Worm (Caenorhabditis elegans) whole organism, L4 larva: ENCODE measurements around the gene nhr-93.
A peak's percentile ranks its signal among the peaks of the same experiment; 100 is the strongest.

Experiments used
- D1046.2 ChIP-seq: fragments of 200-800 bp; sonication (Bioruptor generic); IDR thresholded peaks from 2 replicates; pipeline ENCODE4 v1.3.6; 2022; ENCODE audit warnings: missing genetic modification characterization, missing compliant biosample characterization
- F10B5.3 ChIP-seq: sonication (generic microtip); optimal IDR thresholded peaks from 2 replicates; lab custom pipeline; 2016; ENCODE audit warnings: mild to moderate bottlenecking, missing genetic modification characterization, missing compliant biosample characterization
- F26F4.8 ChIP-seq: fragments of 200-800 bp; sonication (Bioruptor generic); conservative IDR thresholded peaks from 2 replicates; pipeline ENCODE4 v1.3.6; 2022; ENCODE audit warnings: missing genetic modification characterization, missing compliant biosample characterization
- F37D6.2 ChIP-seq: sonication (generic microtip); optimal IDR thresholded peaks from 2 replicates; lab custom pipeline; 2016; ENCODE audit warnings: mild to moderate bottlenecking, missing genetic modification characterization, missing compliant biosample characterization
- R02D3.7 ChIP-seq: fragments of 150-350 bp; sonication (generic microtip); optimal IDR thresholded peaks from 3 replicates; lab custom pipeline; 2014; ENCODE audit warnings: missing biosample characterization, missing genetic modification characterization
- T20F7.1 ChIP-seq: fragments of 200-800 bp; sonication (Bioruptor generic); optimal IDR thresholded peaks from 2 replicates; lab custom pipeline; 2018; ENCODE audit warnings: mild to moderate bottlenecking, missing genetic modification characterization, missing compliant biosample characterization
- T26A8.4 ChIP-seq: fragments of 200-800 bp; sonication (Bioruptor generic); IDR thresholded peaks from 2 replicates; pipeline ENCODE4 v1.3.6; 2022; ENCODE audit warnings: missing genetic modification characterization, missing compliant biosample characterization
- Y48G9A.11 ChIP-seq: fragments of 200-800 bp; sonication (Bioruptor generic); IDR thresholded peaks from 2 replicates; pipeline ENCODE4 v1.3.6; 2022; ENCODE audit warnings: missing genetic modification reagents, missing genetic modification characterization, missing compliant biosample characterization
- Y5F2A.4 ChIP-seq: fragments of 200-800 bp; sonication (Bioruptor generic); optimal IDR thresholded peaks from 2 replicates; lab custom pipeline; 2018; ENCODE audit warnings: mild to moderate bottlenecking, missing genetic modification characterization, missing compliant biosample characterization
- Y75B8A.6 ChIP-seq: fragments of 200-800 bp; sonication (Bioruptor generic); IDR thresholded peaks from 2 replicates; pipeline ENCODE4 v1.3.6; 2022; ENCODE audit warnings: missing genetic modification reagents, missing genetic modification characterization, missing compliant biosample characterization
- ZK337.2 ChIP-seq: fragments of 200-800 bp; sonication (Bioruptor generic); IDR thresholded peaks from 2 replicates; pipeline ENCODE4 v1.3.6; 2022; ENCODE audit warnings: missing genetic modification reagents, missing genetic modification characterization, missing compliant biosample characterization
- aha-1 ChIP-seq: fragments of 150-350 bp; peaks from one replicate; lab custom pipeline; 2014; ENCODE audit warnings: missing biosample characterization, missing genetic modification characterization
- ama-1 ChIP-seq: fragments of 150-350 bp; optimal IDR thresholded peaks from 2 replicates; lab custom pipeline; 2014; ENCODE audit warnings: inconsistent platforms, mixed read lengths
- attf-4 ChIP-seq: sonication (generic microtip); optimal IDR thresholded peaks from 3 replicates; lab custom pipeline; 2017; ENCODE audit warnings: missing biosample characterization, missing genetic modification characterization
- ceh-28 ChIP-seq: fragments of 150-350 bp; optimal IDR thresholded peaks from 2 replicates; lab custom pipeline; 2014; ENCODE audit warnings: missing biosample characterization, missing genetic modification reagents, missing genetic modification characterization
- ceh-32 ChIP-seq: sonication (generic microtip); optimal IDR thresholded peaks from 2 replicates; lab custom pipeline; 2016; ENCODE audit warnings: mild to moderate bottlenecking, missing genetic modification characterization, missing compliant biosample characterization; ENCODE audit not compliant: poor library complexity
- ceh-44 ChIP-seq: fragments of 200-800 bp; sonication (Bioruptor generic); IDR thresholded peaks from 2 replicates; pipeline ENCODE4 v1.3.6; 2022; ENCODE audit warnings: missing genetic modification reagents, missing genetic modification characterization, missing compliant biosample characterization
- ceh-62 ChIP-seq: sonication (generic microtip); optimal IDR thresholded peaks from 2 replicates; lab custom pipeline; 2017; ENCODE audit warnings: missing biosample characterization, missing genetic modification characterization
- ceh-82 ChIP-seq: sonication (generic microtip); optimal IDR thresholded peaks from 2 replicates; lab custom pipeline; 2017; ENCODE audit warnings: missing biosample characterization, missing genetic modification characterization
- ctbp-1 ChIP-seq: fragments of 200-800 bp; sonication (Bioruptor generic); IDR thresholded peaks from 2 replicates; pipeline ENCODE4 v1.3.6; 2022; ENCODE audit warnings: missing genetic modification reagents, missing genetic modification characterization, missing compliant biosample characterization
- daf-16 ChIP-seq, 3 experiments: sonication (generic microtip); optimal IDR thresholded peaks; 2 replicates each; lab custom pipeline; 2016 to 2017; ENCODE audit warnings: missing genetic modification characterization in 3 of 3, missing genetic modification reagents in 3 of 3, mild to moderate bottlenecking in 2 of 3, missing compliant biosample characterization in 2 of 3, missing biosample characterization in 1 of 3, moderate library complexity in 1 of 3
- dmd-8 ChIP-seq: fragments of 200-800 bp; sonication (Bioruptor generic); IDR thresholded peaks from 2 replicates; pipeline ENCODE4 v1.3.6; 2022; ENCODE audit warnings: missing genetic modification characterization, missing compliant biosample characterization
- dmd-9 ChIP-seq: fragments of 200-800 bp; sonication (Bioruptor generic); IDR thresholded peaks from 2 replicates; pipeline ENCODE4 v1.3.6; 2022; ENCODE audit warnings: missing genetic modification reagents, missing genetic modification characterization, missing compliant biosample characterization
- egl-43 ChIP-seq: fragments of 200-800 bp; sonication (Bioruptor generic); IDR thresholded peaks from 2 replicates; pipeline ENCODE4 v1.3.6; 2022; ENCODE audit warnings: missing genetic modification reagents, missing genetic modification characterization, missing compliant biosample characterization
- fkh-10 ChIP-seq: fragments of 150-350 bp; optimal IDR thresholded peaks from 2 replicates; lab custom pipeline; 2014; ENCODE audit warnings: missing biosample characterization, missing genetic modification reagents, missing genetic modification characterization
- hmg-1.1 ChIP-seq: fragments of 200-800 bp; sonication (Bioruptor generic); IDR thresholded peaks from 2 replicates; pipeline ENCODE4 v1.3.6; 2022; ENCODE audit warnings: missing genetic modification reagents, missing genetic modification characterization, missing compliant biosample characterization
- lin-13 ChIP-seq: fragments of 150-350 bp; optimal IDR thresholded peaks from 2 replicates; lab custom pipeline; 2014; ENCODE audit warnings: missing biosample characterization, missing genetic modification reagents, missing genetic modification characterization
- lin-15B ChIP-seq: fragments of 150-350 bp; sonication (generic microtip); optimal IDR thresholded peaks from 3 replicates; lab custom pipeline; 2014; ENCODE audit warnings: missing biosample characterization, missing genetic modification characterization
- lin-38 ChIP-seq: fragments of 200-800 bp; sonication (Bioruptor generic); IDR thresholded peaks from 2 replicates; pipeline ENCODE4 v1.3.6; 2022; ENCODE audit warnings: missing genetic modification reagents, missing genetic modification characterization, missing compliant biosample characterization
- mes-2 ChIP-seq: sonication (generic microtip); optimal IDR thresholded peaks from 2 replicates; lab custom pipeline; 2016; ENCODE audit warnings: missing genotype, mild to moderate bottlenecking, missing genetic modification characterization, missing compliant biosample characterization; ENCODE audit not compliant: poor library complexity, severe bottlenecking
- mxl-3 ChIP-seq: fragments of 200-800 bp; sonication (Bioruptor generic); optimal IDR thresholded peaks from 2 replicates; lab custom pipeline; 2018; ENCODE audit warnings: mild to moderate bottlenecking, missing genetic modification characterization, missing compliant biosample characterization
- nhr-102 ChIP-seq: sonication (generic microtip); optimal IDR thresholded peaks from 2 replicates; lab custom pipeline; 2016; ENCODE audit warnings: mild to moderate bottlenecking, missing genetic modification characterization, moderate library complexity, missing compliant biosample characterization
- nhr-11 ChIP-seq: fragments of 150-350 bp; optimal IDR thresholded peaks from 2 replicates; lab custom pipeline; 2014; ENCODE audit warnings: missing biosample characterization, missing genetic modification characterization
- nhr-28 ChIP-seq: fragments of 150-350 bp; optimal IDR thresholded peaks from 2 replicates; lab custom pipeline; 2014; ENCODE audit warnings: missing biosample characterization, missing genetic modification characterization
- nhr-6 ChIP-seq: fragments of 150-350 bp; optimal IDR thresholded peaks from 2 replicates; lab custom pipeline; 2014; ENCODE audit warnings: missing biosample characterization, missing genetic modification characterization
- nhr-76 ChIP-seq: fragments of 150-350 bp; optimal IDR thresholded peaks from 2 replicates; lab custom pipeline; 2014; ENCODE audit warnings: missing biosample characterization, missing genetic modification characterization
- pha-4 ChIP-seq, 2 experiments: fragments of 150-350 bp in 1 of 2; fragments of 200-800 bp in 1 of 2; sonication (Bioruptor generic) in 1 of 2; IDR thresholded peaks in 1 of 2; optimal IDR thresholded peaks in 1 of 2; 2 replicates each; pipeline versions ENCODE4 v1.3.6 to Lab custom; 2014 to 2022; ENCODE audit warnings: missing genetic modification characterization in 2 of 2, missing genetic modification reagents in 2 of 2, missing biosample characterization in 1 of 2, missing compliant biosample characterization in 1 of 2
- rbr-2 ChIP-seq: sonication (generic microtip); optimal IDR thresholded peaks from 2 replicates; lab custom pipeline; 2016; ENCODE audit warnings: missing genotype, missing genetic modification characterization, missing compliant biosample characterization
- saeg-2 ChIP-seq: fragments of 200-800 bp; sonication (Bioruptor generic); IDR thresholded peaks from 2 replicates; pipeline ENCODE4 v1.3.6; 2022; ENCODE audit warnings: missing genetic modification reagents, missing genetic modification characterization, missing compliant biosample characterization
- set-16 ChIP-seq: fragments of 200-800 bp; sonication (Bioruptor generic); IDR thresholded peaks from 2 replicates; pipeline ENCODE4 v1.3.6; 2022; ENCODE audit warnings: missing genetic modification reagents, missing genetic modification characterization, missing compliant biosample characterization
- skn-1 ChIP-seq: fragments of 150-350 bp; optimal IDR thresholded peaks from 2 replicates; lab custom pipeline; 2014; ENCODE audit warnings: missing biosample characterization, missing genetic modification characterization
- tag-97 ChIP-seq: fragments of 200-800 bp; sonication (Bioruptor generic); IDR thresholded peaks from 2 replicates; pipeline ENCODE4 v1.3.6; 2022; ENCODE audit warnings: missing genetic modification characterization, missing compliant biosample characterization
- unc-130 ChIP-seq: sonication (generic microtip); optimal IDR thresholded peaks from 2 replicates; lab custom pipeline; 2016; ENCODE audit warnings: missing genetic modification reagents, missing genetic modification characterization, missing compliant biosample characterization
- unc-39 ChIP-seq: sonication (generic microtip); optimal IDR thresholded peaks from 2 replicates; lab custom pipeline; 2017; ENCODE audit warnings: missing biosample characterization, missing genetic modification characterization
- unc-62 ChIP-seq, 3 experiments: fragments of 150-350 bp in 1 of 3; sonication (generic microtip); optimal IDR thresholded peaks in 2 of 3; peaks in 1 of 3; 1 replicate in 1 of 3; 2 replicates in 2 of 3; lab custom pipeline; 2014 to 2017; ENCODE audit warnings: missing biosample characterization in 3 of 3, missing genetic modification characterization in 3 of 3, missing genetic modification reagents in 3 of 3, missing genotype in 1 of 3
- vab-7 ChIP-seq: fragments of 200-800 bp; sonication (Bioruptor generic); IDR thresholded peaks from 2 replicates; pipeline ENCODE4 v1.3.6; 2022; ENCODE audit warnings: missing genetic modification reagents, missing genetic modification characterization, missing compliant biosample characterization
- zfp-2 ChIP-seq: sonication (generic microtip); optimal IDR thresholded peaks from 2 replicates; lab custom pipeline; 2016; ENCODE audit warnings: mild to moderate bottlenecking, missing genetic modification characterization, missing compliant biosample characterization
- zfp-3 ChIP-seq: fragments of 200-800 bp; sonication (Bioruptor generic); conservative IDR thresholded peaks from 2 replicates; pipeline ENCODE4 v1.3.6; 2022; ENCODE audit warnings: missing genetic modification reagents, missing genetic modification characterization, missing compliant biosample characterization
- zip-11 ChIP-seq: fragments of 200-800 bp; sonication (Bioruptor generic); IDR thresholded peaks from 2 replicates; pipeline ENCODE4 v1.3.6; 2022; ENCODE audit warnings: missing genetic modification characterization, missing compliant biosample characterization
- zip-2 ChIP-seq: fragments of 150-350 bp; optimal IDR thresholded peaks from 2 replicates; lab custom pipeline; 2014; ENCODE audit warnings: missing biosample characterization, missing genetic modification characterization
- ztf-11 ChIP-seq: fragments of 150-350 bp; optimal IDR thresholded peaks from 2 replicates; lab custom pipeline; 2014; ENCODE audit warnings: missing biosample characterization, missing genetic modification characterization

The nhr-93 gene

ce11 chrV:3585011-3585410 is 46.8 kb upstream of the nhr-93 start:
- TF ChIP-seq ceh-28 (tag; lab: Kevin White, UChicago) = no peak
- TF ChIP-seq hmg-1.1 (GFP tag; lab: Robert Waterston, UW) = no peak
- TF ChIP-seq pha-4 (GFP tag; IDR thresholded peaks at IDR 0.05; lab: Robert Waterston, UW) = no peak; the same call in 1 of the 2 replicates
- TF ChIP-seq pha-4 (tag; optimal IDR thresholded peaks at IDR 0.05; lab: Kevin White, UChicago) = no peak
- TF ChIP-seq nhr-6 (tag; lab: Kevin White, UChicago) = no peak
- TF ChIP-seq F10B5.3 = no peak
- TF ChIP-seq saeg-2 (GFP tag; lab: Robert Waterston, UW) = no peak
- no peak for TF ChIP-seq unc-39 (tag; lab: Kevin White, UChicago)
- TF ChIP-seq Y5F2A.4 (GFP tag; lab: Kevin White, UChicago) = no peak
- TF ChIP-seq unc-62 (GFP tag; optimal IDR thresholded peaks at IDR 0.05 in 1 of 2; lab: Kevin White, UChicago) = no peak
- no peak for TF ChIP-seq unc-62 (tag; optimal IDR thresholded peaks at IDR 0.05; lab: Kevin White, UChicago)
- TF ChIP-seq zip-2 (tag; lab: Kevin White, UChicago) = no peak
- TF ChIP-seq vab-7 (GFP tag; lab: Robert Waterston, UW) = 0 out of 2 replicates have a peak, but pooled peaks have one; percentile 14
- no peak for TF ChIP-seq tag-97 (GFP tag; lab: Robert Waterston, UW)
- TF ChIP-seq D1046.2 (GFP tag; lab: Robert Waterston, UW) = no peak
- TF ChIP-seq ceh-32 (tag; lab: Kevin White, UChicago) = no peak
- TF ChIP-seq ceh-62 (tag; lab: Kevin White, UChicago) = no peak
- no peak for TF ChIP-seq nhr-11 (tag; lab: Kevin White, UChicago)
- TF ChIP-seq ceh-82 (tag; lab: Kevin White, UChicago) = no peak
- TF ChIP-seq zfp-2 (tag; lab: Kevin White, UChicago) = no peak
- TF ChIP-seq R02D3.7 (tag; lab: Kevin White, UChicago) = no peak
- TF ChIP-seq ceh-44 (GFP tag; lab: Robert Waterston, UW) = no peak
- TF ChIP-seq lin-38 (GFP tag; lab: Robert Waterston, UW) = peak; percentile 57
- no peak for TF ChIP-seq ztf-11 (tag; lab: Kevin White, UChicago)
- no peak for TF ChIP-seq T20F7.1
- TF ChIP-seq unc-130 (GFP tag; lab: Kevin White, UChicago) = peak; percentile 54
- TF ChIP-seq ama-1 (lab: Kevin White, UChicago) = peak; percentile 87
- peak; percentile 78 for TF ChIP-seq Y48G9A.11 (GFP tag; lab: Robert Waterston, UW)
- no peak for TF ChIP-seq rbr-2 (tag; lab: Kevin White, UChicago)
- no peak for TF ChIP-seq nhr-76 (tag; lab: Kevin White, UChicago)
- TF ChIP-seq mxl-3 (GFP tag; lab: Kevin White, UChicago) = no peak
- no peak for TF ChIP-seq daf-16 (GFP tag; optimal IDR thresholded peaks at IDR 0.05; lab: Kevin White, UChicago)
- peak; percentile 42 for TF ChIP-seq daf-16 (tag; optimal IDR thresholded peaks at IDR 0.05; lab: Kevin White, UChicago)
- no peak for TF ChIP-seq lin-13 (GFP tag; lab: Kevin White, UChicago)
- peak; percentile 13; the same call in 1 of the 2 replicates for TF ChIP-seq ctbp-1 (GFP tag; lab: Robert Waterston, UW)
- no peak for TF ChIP-seq zfp-3
- TF ChIP-seq F37D6.2 (tag; lab: Kevin White, UChicago) = no peak
- no peak for TF ChIP-seq T26A8.4 (GFP tag; lab: Robert Waterston, UW)
- no peak for TF ChIP-seq lin-15B (tag; lab: Kevin White, UChicago)
- TF ChIP-seq zip-11 (GFP tag; lab: Robert Waterston, UW) = no peak
- no peak for TF ChIP-seq attf-4 (tag; lab: Kevin White, UChicago)
- no peak for TF ChIP-seq dmd-9
- TF ChIP-seq set-16 (GFP tag; lab: Robert Waterston, UW) = no peak
- TF ChIP-seq skn-1 (tag; lab: Kevin White, UChicago) = no peak
- TF ChIP-seq dmd-8 = peak; percentile 40; the same call in 1 of the 2 replicates
- no peak for TF ChIP-seq Y75B8A.6 (GFP tag; lab: Robert Waterston, UW)
- TF ChIP-seq F26F4.8 = no peak
- TF ChIP-seq mes-2 (tag; lab: Kevin White, UChicago) = no peak
- 0 out of 2 replicates have a peak, but pooled peaks have one; percentile 14 for TF ChIP-seq ZK337.2 (GFP tag; lab: Robert Waterston, UW)
- TF ChIP-seq fkh-10 = no peak
- TF ChIP-seq nhr-28 (tag; lab: Kevin White, UChicago) = no peak
- TF ChIP-seq aha-1 (tag; lab: Kevin White, UChicago) = peak; percentile 30
- peak; percentile 22 for TF ChIP-seq nhr-102 (tag; lab: Kevin White, UChicago)
- no peak for TF ChIP-seq egl-43 (GFP tag; lab: Robert Waterston, UW)
